Worm (Caenorhabditis elegans): ENCODE measurements around the gene C29F7.10.
A peak's percentile ranks its signal among the peaks of the same experiment; 100 is the strongest.

C29F7.10 gene

ce11 chrX:13394971-13395370 lies 36.3 kb downstream of the C29F7.10 start, which contains the start of gene irld-2:
Gene irld-2 (minus strand): TSS chrX:13395071.
- no peak for TF ChIP-seq hsf-1 (GFP tag; IDR thresholded peaks at IDR 0.05)
- TF ChIP-seq lsl-1 (GFP tag; optimal IDR thresholded peaks at IDR 0.05): no peak
- no peak for TF ChIP-seq ceh-100 (GFP tag; IDR thresholded peaks at IDR 0.05)
- no peak for TF ChIP-seq Y95B8A.8 (GFP tag; IDR thresholded peaks at IDR 0.05)
- no peak for TF ChIP-seq bed-2 (GFP tag; IDR thresholded peaks at IDR 0.05)
- TF ChIP-seq dox-1 (GFP tag; IDR thresholded peaks at IDR 0.05): no peak
- TF ChIP-seq let-526 (GFP tag; IDR thresholded peaks at IDR 0.05): no peak
- no peak for TF ChIP-seq ztf-25 (GFP tag; IDR thresholded peaks at IDR 0.05)
- TF ChIP-seq K11D2.4 (GFP tag; IDR thresholded peaks at IDR 0.05): no peak
- no peak for TF ChIP-seq F22D6.2 (tag; optimal IDR thresholded peaks at IDR 0.05)
- no peak for TF ChIP-seq F52B5.7 (tag; optimal IDR thresholded peaks at IDR 0.05)
- TF ChIP-seq tlf-1 (GFP tag; optimal IDR thresholded peaks at IDR 0.05): no peak
- no peak for TF ChIP-seq ztf-26 (tag; optimal IDR thresholded peaks at IDR 0.05)
- TF ChIP-seq ccch-3 (GFP tag; optimal IDR thresholded peaks at IDR 0.05): no peak
- no peak for TF ChIP-seq C06A6.2 (GFP tag; conservative IDR thresholded peaks at IDR 0.05)
- TF ChIP-seq C17E4.6 (GFP tag; IDR thresholded peaks at IDR 0.05): no peak
- no peak for TF ChIP-seq lag-1 (GFP tag; IDR thresholded peaks at IDR 0.05)
- TF ChIP-seq egrh-3 (GFP tag; IDR thresholded peaks at IDR 0.05): no peak
- TF ChIP-seq lin-35 (GFP tag; optimal IDR thresholded peaks at IDR 0.05): no peak

ce11 chrX:13388829-13389228 lies 42.5 kb downstream of the C29F7.10 start:
- TF ChIP-seq tlf-1 (GFP tag; optimal IDR thresholded peaks at IDR 0.05): no peak
- no peak for TF ChIP-seq pbrm-1 (GFP tag; IDR thresholded peaks at IDR 0.05)
- no peak for TF ChIP-seq bed-2 (GFP tag; IDR thresholded peaks at IDR 0.05)

- no peak for TF ChIP-seq attf-3 (GFP tag; conservative IDR thresholded peaks at IDR 0.05)
- TF ChIP-seq let-607 (tag; optimal IDR thresholded peaks at IDR 0.05): peak in 1 of 2 experiments; percentile 63
Measured at ce11 chrX:13387497-13387953, 43.8 kb downstream of the C29F7.10 start, which contains the start of gene C49F8.3. Gene C49F8.3 (minus strand): TSS chrX:13387547.

ce11 chrX:13384743-13385142 lies 46.5 kb downstream of the C29F7.10 start:
- TF ChIP-seq Y53F4B.3 (GFP tag; IDR thresholded peaks at IDR 0.05): no peak
- TF ChIP-seq nfya-1 (tag; optimal IDR thresholded peaks at IDR 0.05; ENCODE audit: borderline replicate concordance, insufficient read depth): no peak
- TF ChIP-seq snpc-1.3 (tag; optimal IDR thresholded peaks at IDR 0.05; ENCODE audit: insufficient read depth): no peak
- TF ChIP-seq dpff-1 (tag; optimal IDR thresholded peaks at IDR 0.05): no peak
- no peak for TF ChIP-seq lin-35 (GFP tag; optimal IDR thresholded peaks at IDR 0.05)
- TF ChIP-seq hsf-1 (GFP tag; IDR thresholded peaks at IDR 0.05): no peak

ce11 chrX:13383273-13383672 lies 48.0 kb downstream of the C29F7.10 start:
- TF ChIP-seq sptf-2 (GFP tag; optimal IDR thresholded peaks at IDR 0.05) (no peak), dox-1 (GFP tag; IDR thresholded peaks at IDR 0.05) (no peak), mel-28 (tag; optimal IDR thresholded peaks at IDR 0.05; ENCODE audit: borderline replicate concordance) (no peak), akir-1 (GFP tag; optimal IDR thresholded peaks at IDR 0.05) (no peak), dpl-1 (GFP tag; optimal IDR thresholded peaks at IDR 0.05) (no peak), F49E8.2 (tag; optimal IDR thresholded peaks at IDR 0.05; ENCODE audit: insufficient read depth) (no peak), K11D2.4 (GFP tag; IDR thresholded peaks at IDR 0.05) (no peak), zfh-2 (GFP tag; conservative IDR thresholded peaks at IDR 0.05) (no peak), hsf-1 (GFP tag; IDR thresholded peaks at IDR 0.05) (no peak), chd-7 (tag; optimal IDR thresholded peaks at IDR 0.05) (no peak), hlh-12 (tag; optimal IDR thresholded peaks at IDR 0.05) (no peak), him-1 (tag; optimal IDR thresholded peaks at IDR 0.05) (no peak), die-1 (tag; optimal IDR thresholded peaks at IDR 0.05) (no peak), zim-3 (tag; optimal IDR thresholded peaks at IDR 0.05) (no peak)

Measured in whole organism, young adult.